Worm (Caenorhabditis elegans) whole organism, L1 larva: ENCODE measurements around the gene irld-19.

Source experiments
- C34B4.2 ChIP-seq: sonication (generic microtip); optimal IDR thresholded peaks from 2 replicates; lab custom pipeline; 2017; ENCODE audit warnings: mild to moderate bottlenecking, missing genetic modification characterization, missing compliant biosample characterization
- alr-1 ChIP-seq: fragments of 200-800 bp; sonication (Bioruptor generic); optimal IDR thresholded peaks from 2 replicates; lab custom pipeline; 2018; ENCODE audit warnings: borderline replicate concordance, mild to moderate bottlenecking, missing genetic modification characterization, missing compliant biosample characterization
- aly-2 ChIP-seq: fragments of 150-350 bp; optimal IDR thresholded peaks from 2 replicates; lab custom pipeline; 2014; ENCODE audit warnings: missing biosample characterization, missing genetic modification characterization
- ceh-88 ChIP-seq: fragments of 200-800 bp; sonication (Bioruptor generic); IDR thresholded peaks from 2 replicates; pipeline ENCODE4 v1.3.6; 2022; ENCODE audit warnings: missing genetic modification characterization, missing compliant biosample characterization
- ces-1 ChIP-seq: fragments of 150-350 bp; optimal IDR thresholded peaks from 2 replicates; lab custom pipeline; 2014; ENCODE audit warnings: missing biosample characterization, missing genetic modification reagents, missing genetic modification characterization
- dpl-1 ChIP-seq, 3 experiments: fragments of 150-350 bp in 2 of 3; sonication (generic microtip) in 1 of 3; optimal IDR thresholded peaks; 2 replicates each; lab custom pipeline; 2014 to 2017; ENCODE audit warnings: missing biosample characterization in 3 of 3, missing genetic modification characterization in 3 of 3, missing genetic modification reagents in 3 of 3
- efl-1 ChIP-seq, 4 experiments: fragments of 150-350 bp; optimal IDR thresholded peaks in 3 of 4; peaks in 1 of 4; 1 replicate in 1 of 4; 2 replicates in 3 of 4; lab custom pipeline; 2014; ENCODE audit warnings: missing biosample characterization in 2 of 4, missing genetic modification characterization in 2 of 4, missing genetic modification reagents in 2 of 4
- efl-3 ChIP-seq: fragments of 200-800 bp; sonication (Bioruptor generic); optimal IDR thresholded peaks from 2 replicates; lab custom pipeline; 2018; ENCODE audit warnings: mild to moderate bottlenecking, missing genetic modification characterization, missing compliant biosample characterization
- elt-2 ChIP-seq: sonication (generic microtip); optimal IDR thresholded peaks from 2 replicates; lab custom pipeline; 2016; ENCODE audit warnings: missing genetic modification characterization, mild to moderate bottlenecking, inconsistent platforms, missing compliant biosample characterization, missing genetic modification reagents
- elt-3 ChIP-seq, 6 experiments: fragments of 150-350 bp in 1 of 6; sonication (generic microtip); optimal IDR thresholded peaks; 2 replicates each; lab custom pipeline; 2017 to 2018; ENCODE audit warnings: missing biosample characterization in 6 of 6, missing genetic modification characterization in 6 of 6, inconsistent platforms in 1 of 6
- fkh-4 ChIP-seq: sonication (generic microtip); optimal IDR thresholded peaks from 2 replicates; lab custom pipeline; 2016; ENCODE audit warnings: missing compliant biosample characterization, missing genetic modification characterization, borderline replicate concordance
- fkh-8 ChIP-seq: sonication (generic microtip); optimal IDR thresholded peaks from 2 replicates; lab custom pipeline; 2016; ENCODE audit warnings: mild to moderate bottlenecking, missing genetic modification characterization, missing compliant biosample characterization
- hlh-17 ChIP-seq: fragments of 200-800 bp; sonication (Bioruptor generic); optimal IDR thresholded peaks from 2 replicates; lab custom pipeline; 2018; ENCODE audit warnings: missing genetic modification characterization, mild to moderate bottlenecking, missing compliant biosample characterization, moderate library complexity, borderline replicate concordance
- irx-1 ChIP-seq: sonication (generic microtip); optimal IDR thresholded peaks from 2 replicates; lab custom pipeline; 2016; ENCODE audit warnings: missing genetic modification characterization, missing compliant biosample characterization
- isw-1 ChIP-seq: fragments of 200-800 bp; sonication (Bioruptor generic); IDR thresholded peaks from 2 replicates; pipeline ENCODE4 v1.3.6; 2022; ENCODE audit warnings: missing genetic modification characterization, missing compliant biosample characterization
- lin-35 ChIP-seq, 2 experiments: fragments of 150-350 bp; optimal IDR thresholded peaks; 2 replicates each; lab custom pipeline; 2014; ENCODE audit warnings: missing biosample characterization in 2 of 2, missing genetic modification characterization in 2 of 2, missing genetic modification reagents in 2 of 2
- lsy-2 ChIP-seq, 2 experiments: fragments of 150-350 bp; optimal IDR thresholded peaks; 2 replicates each; lab custom pipeline; 2014; ENCODE audit warnings: missing biosample characterization in 2 of 2, missing genetic modification characterization in 2 of 2
- nhr-11 ChIP-seq: fragments of 150-350 bp; optimal IDR thresholded peaks from 2 replicates; lab custom pipeline; 2014; ENCODE audit warnings: missing biosample characterization, missing genetic modification characterization
- nhr-76 ChIP-seq: sonication (generic microtip); optimal IDR thresholded peaks from 2 replicates; lab custom pipeline; 2017; ENCODE audit warnings: missing biosample characterization, missing genetic modification characterization
- nhr-85 ChIP-seq: sonication (generic microtip); peaks from one replicate; lab custom pipeline; 2016; ENCODE audit warnings: missing genetic modification characterization, inconsistent platforms, missing compliant biosample characterization
- snu-23 ChIP-seq: sonication (generic microtip); optimal IDR thresholded peaks from 2 replicates; lab custom pipeline; 2016; ENCODE audit warnings: missing genetic modification characterization, missing compliant biosample characterization
- sox-4 ChIP-seq: sonication (generic microtip); optimal IDR thresholded peaks from 2 replicates; lab custom pipeline; 2016; ENCODE audit warnings: missing genetic modification characterization, missing compliant biosample characterization
- sptf-1 ChIP-seq: fragments of 150-350 bp; optimal IDR thresholded peaks from 2 replicates; lab custom pipeline; 2014; ENCODE audit warnings: missing biosample characterization, missing genetic modification characterization
- unc-30 ChIP-seq: sonication (generic microtip); optimal IDR thresholded peaks from 2 replicates; lab custom pipeline; 2017; ENCODE audit warnings: missing biosample characterization, missing genetic modification characterization
- xbp-1 ChIP-seq: sonication (generic microtip); optimal IDR thresholded peaks from 2 replicates; lab custom pipeline; 2016; ENCODE audit warnings: missing genetic modification characterization, missing compliant biosample characterization

irld-19 gene

ce11 chrIII:12757367-12757766 lies 6.8 kb downstream of the irld-19 start, which contains the start of gene srw-9:
TSS of gene srw-9 (plus strand) at chrIII:12757667.
- TF ChIP-seq efl-1 (optimal IDR thresholded peaks at IDR 0.05; lab: Kevin White, UChicago): no peak
- no peak for TF ChIP-seq efl-1 (GFP tag; optimal IDR thresholded peaks at IDR 0.05 in 1 of 2; lab: Kevin White, UChicago)
- TF ChIP-seq isw-1 (GFP tag; lab: Robert Waterston, UW): no peak
- TF ChIP-seq nhr-85 (tag; lab: Kevin White, UChicago): no peak
- no peak for TF ChIP-seq ces-1 (GFP tag; lab: Kevin White, UChicago)
- no peak for TF ChIP-seq sox-4 (tag; lab: Kevin White, UChicago)
- no peak for TF ChIP-seq irx-1
- TF ChIP-seq, all 84 proteins: peak for 0

ce11 chrIII:12755048-12755447 lies 9.1 kb downstream of the irld-19 start, which contains the start of gene srw-10:
TSS of gene srw-10 (plus strand) at chrIII:12755348.
- TF ChIP-seq lin-35 (GFP tag; optimal IDR thresholded peaks at IDR 0.05; lab: Kevin White, UChicago): no peak
- peak; percentile 0 for TF ChIP-seq fkh-8 (tag; lab: Kevin White, UChicago)

ce11 chrIII:12750831-12751230 lies 13.3 kb downstream of the irld-19 start, which contains the start of the genes irld-60 and irld-20:
TSS of gene irld-60 (minus strand) at chrIII:12750931.
TSS of gene irld-20 (plus strand) at chrIII:12751109.
- no peak for TF ChIP-seq alr-1 (tag; lab: Kevin White, UChicago)
- peak; percentile 14 for TF ChIP-seq nhr-85 (tag; lab: Kevin White, UChicago)

ce11 chrIII:12746369-12746855 lies 17.7 kb downstream of the irld-19 start, which contains the start of gene Y111B2A.21:
TSS of gene Y111B2A.21 (plus strand) at chrIII:12746419.
- TF ChIP-seq efl-3 (GFP tag; lab: Kevin White, UChicago): no peak
- TF ChIP-seq efl-1 (optimal IDR thresholded peaks at IDR 0.05; lab: Kevin White, UChicago): no peak
- peak in 1 of 2 experiments; percentile 80 for TF ChIP-seq efl-1 (GFP tag; optimal IDR thresholded peaks at IDR 0.05 in 1 of 2; lab: Kevin White, UChicago)

- TF ChIP-seq efl-1 (optimal IDR thresholded peaks at IDR 0.05; lab: Kevin White, UChicago) (no peak), efl-1 (GFP tag; optimal IDR thresholded peaks at IDR 0.05 in 1 of 2; lab: Kevin White, UChicago) (peak in 1 of 2 experiments; percentile 43), unc-30 (no peak)
Measured at ce11 chrIII:12743515-12743914, 20.6 kb downstream of the irld-19 start.

ce11 chrIII:12740313-12740712 lies 23.8 kb downstream of the irld-19 start:
- TF ChIP-seq hlh-17: no peak
- no peak for TF ChIP-seq nhr-11 (tag; lab: Kevin White, UChicago)
- no peak for TF ChIP-seq xbp-1 (tag; lab: Kevin White, UChicago)
- no peak for TF ChIP-seq aly-2 (tag; lab: Kevin White, UChicago)
- TF ChIP-seq nhr-76 (tag; lab: Kevin White, UChicago): no peak
- no peak for TF ChIP-seq sptf-1
- TF ChIP-seq elt-3 (tag; optimal IDR thresholded peaks at IDR 0.05; lab: Kevin White, UChicago): no peak
- no peak for TF ChIP-seq C34B4.2
- no peak for TF ChIP-seq ceh-88
- no peak for TF ChIP-seq efl-1 (optimal IDR thresholded peaks at IDR 0.05; lab: Kevin White, UChicago)
- no peak for TF ChIP-seq efl-1 (GFP tag; optimal IDR thresholded peaks at IDR 0.05 in 1 of 2; lab: Kevin White, UChicago)
- TF ChIP-seq snu-23 (GFP tag; lab: Kevin White, UChicago): no peak

- TF ChIP-seq lsy-2 (tag; optimal IDR thresholded peaks at IDR 0.05; lab: Kevin White, UChicago) (no peak), aly-2 (tag; lab: Kevin White, UChicago) (peak; percentile 8), dpl-1 (GFP tag; optimal IDR thresholded peaks at IDR 0.05; lab: Kevin White, UChicago) (peak; percentile 19 to 58 (median 55)), elt-2 (tag; lab: Kevin White, UChicago) (no peak), fkh-4 (tag; lab: Kevin White, UChicago) (no peak), efl-1 (optimal IDR thresholded peaks at IDR 0.05; lab: Kevin White, UChicago) (peak in 1 of 2 experiments; percentile 69), efl-1 (GFP tag; optimal IDR thresholded peaks at IDR 0.05 in 1 of 2; lab: Kevin White, UChicago) (peak; percentile 72 to 96), lin-35 (GFP tag; optimal IDR thresholded peaks at IDR 0.05; lab: Kevin White, UChicago) (peak in 1 of 2 experiments; percentile 81)
Measured at ce11 chrIII:12738935-12739334, 25.2 kb downstream of the irld-19 start.
